Worm (Caenorhabditis elegans): Measurements from ENCODE around the gene rpl-5.

rpl-5 gene

ce11 chrII:8556166-8556565, 13.6 kb upstream of the rpl-5 start, which contains the start of gene glb-27:
Gene glb-27, minus strand, starts transcription at chrII:8556266.
- TF ChIP-seq hlh-6 (tag; optimal IDR thresholded peaks at IDR 0.05), result no peak
- TF ChIP-seq ceh-45 (GFP tag; IDR thresholded peaks at IDR 0.05), result no peak
- no peak for TF ChIP-seq hlh-30 (tag; optimal IDR thresholded peaks at IDR 0.05; ENCODE audit: insufficient read depth)
- no peak for TF ChIP-seq dve-1 (tag; optimal IDR thresholded peaks at IDR 0.05)
- no peak for TF ChIP-seq hlh-13 (GFP tag; optimal IDR thresholded peaks at IDR 0.05)
- TF ChIP-seq eyg-1 (tag; optimal IDR thresholded peaks at IDR 0.05), result no peak
- no peak for TF ChIP-seq unc-86 (tag; optimal IDR thresholded peaks at IDR 0.05)
- no peak for TF ChIP-seq hlh-15 (tag; optimal IDR thresholded peaks at IDR 0.05)
- no peak for TF ChIP-seq pag-3 (tag; optimal IDR thresholded peaks at IDR 0.05; ENCODE audit: borderline replicate concordance)
- TF ChIP-seq pqm-1 (tag; optimal IDR thresholded peaks at IDR 0.05), result no peak
- no peak for TF ChIP-seq syd-9 (tag; optimal IDR thresholded peaks at IDR 0.05)
- no peak for TF ChIP-seq C08G9.2 (tag; optimal IDR thresholded peaks at IDR 0.05)
- no peak for TF ChIP-seq ama-1 (optimal IDR thresholded peaks at IDR 0.05)
- no peak for TF ChIP-seq che-1 (tag; optimal IDR thresholded peaks at IDR 0.05)
- TF ChIP-seq pha-2 (tag; optimal IDR thresholded peaks at IDR 0.05), result no peak
- no peak for TF ChIP-seq elt-2 (tag; optimal IDR thresholded peaks at IDR 0.05)
- TF ChIP-seq fkh-6 (tag; optimal IDR thresholded peaks at IDR 0.05), result no peak

DNA sequence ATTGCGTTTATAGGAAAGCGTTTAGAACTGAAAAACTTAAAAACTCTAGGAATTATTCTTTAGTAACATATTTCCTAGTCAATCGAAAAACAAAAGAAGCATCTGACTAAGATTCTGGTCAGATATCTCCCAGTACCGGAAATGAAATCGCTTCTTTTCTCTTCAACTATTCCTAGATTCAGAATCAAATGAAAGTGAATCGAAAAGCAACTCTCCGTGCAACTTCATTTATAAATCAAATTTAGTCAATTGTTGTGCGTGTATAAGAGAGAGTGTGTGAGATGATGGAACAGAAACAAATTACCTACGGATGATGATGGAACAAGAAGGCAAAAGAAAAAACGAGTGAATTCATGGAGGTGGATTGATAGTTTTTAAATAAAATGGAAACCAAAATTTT, 10.5 kb upstream of the rpl-5 start:
- peak; percentile 14 for TF ChIP-seq fkh-10 (GFP tag; optimal IDR thresholded peaks at IDR 0.05)
- TF ChIP-seq ttx-3 (tag; optimal IDR thresholded peaks at IDR 0.05), result no peak
- peak; percentile 97 for TF ChIP-seq unc-42 (tag; optimal IDR thresholded peaks at IDR 0.05)
- no peak for TF ChIP-seq pros-1 (tag; optimal IDR thresholded peaks at IDR 0.05)
- no peak for TF ChIP-seq hlh-30 (tag; optimal IDR thresholded peaks at IDR 0.05; ENCODE audit: insufficient read depth)
- no peak for TF ChIP-seq ama-1 (optimal IDR thresholded peaks at IDR 0.05)
- no peak for TF ChIP-seq ztf-16 (tag; optimal IDR thresholded peaks at IDR 0.05)

DNA sequence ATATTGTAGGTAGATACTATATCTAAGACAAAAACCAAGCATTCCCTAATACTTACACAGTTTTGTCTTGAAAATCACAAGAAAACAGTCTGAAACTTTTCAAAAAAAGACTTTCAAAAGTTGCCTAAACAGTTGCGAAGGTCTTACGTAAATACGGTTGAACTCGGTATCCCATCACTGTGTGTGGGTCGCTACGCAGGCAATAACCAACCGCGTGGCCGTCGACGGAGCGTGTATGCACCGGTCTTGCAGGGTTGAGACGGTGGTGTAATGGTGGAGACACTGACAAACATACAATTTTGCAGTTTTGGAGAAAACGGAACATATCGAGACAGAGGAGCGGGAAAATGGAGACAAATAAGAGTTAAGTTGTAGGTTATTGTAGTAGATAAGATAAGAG, 8.5 kb upstream of the rpl-5 start, which contains the start of gene iff-2:
iff-2 (minus strand) TSS at position 141 of the 400 bp plus-strand sequence.
- peak; percentile 46 for TF ChIP-seq pha-2 (tag; optimal IDR thresholded peaks at IDR 0.05)
- peak; percentile 56 for TF ChIP-seq ceh-6 (GFP tag; optimal IDR thresholded peaks at IDR 0.05)
- peak; percentile 39; the same call in 1 of the 2 replicates for TF ChIP-seq sox-2 (GFP tag; IDR thresholded peaks at IDR 0.05)
- peak; percentile 93 for TF ChIP-seq unc-42 (tag; optimal IDR thresholded peaks at IDR 0.05)
- TF ChIP-seq lin-11 (tag; optimal IDR thresholded peaks at IDR 0.05), result peak; percentile 13
- TF ChIP-seq rnt-1 (tag; optimal IDR thresholded peaks at IDR 0.05), result peak; percentile 95
- peak; percentile 50 for TF ChIP-seq sox-4 (tag; optimal IDR thresholded peaks at IDR 0.05)
- TF ChIP-seq syd-9 (tag; optimal IDR thresholded peaks at IDR 0.05), result peak; percentile 83
- no peak for TF ChIP-seq eyg-1 (tag; optimal IDR thresholded peaks at IDR 0.05)
- TF ChIP-seq pqm-1 (tag; optimal IDR thresholded peaks at IDR 0.05), result peak; percentile 73
- peak; percentile 67 for TF ChIP-seq ceh-22 (tag; optimal IDR thresholded peaks at IDR 0.05)
- peak; percentile 62; the same call in 1 of the 2 replicates for TF ChIP-seq ceh-45 (GFP tag; IDR thresholded peaks at IDR 0.05)
- no peak for TF ChIP-seq lim-6 (tag; optimal IDR thresholded peaks at IDR 0.05)
- peak; percentile 78 for TF ChIP-seq sdc-2 (tag; optimal IDR thresholded peaks at IDR 0.05)
- peak; percentile 50 for TF ChIP-seq hlh-8 (tag; optimal IDR thresholded peaks at IDR 0.05)
- peak; percentile 18 for TF ChIP-seq C38D4.7 (GFP tag; optimal IDR thresholded peaks at IDR 0.05)
- TF ChIP-seq ceh-24 (tag; optimal IDR thresholded peaks at IDR 0.05), result no peak
- TF ChIP-seq ceh-34 (tag; optimal IDR thresholded peaks at IDR 0.05), result peak; percentile 96
- no peak for TF ChIP-seq gmeb-2 (tag; optimal IDR thresholded peaks at IDR 0.05)
- TF ChIP-seq fkh-10 (GFP tag; optimal IDR thresholded peaks at IDR 0.05), result peak; percentile 59
- peak; percentile 97 for TF ChIP-seq nfya-1 (tag; optimal IDR thresholded peaks at IDR 0.05)
- TF ChIP-seq ceh-18 (tag; optimal IDR thresholded peaks at IDR 0.05), result peak; percentile 99
- peak; percentile 39 for TF ChIP-seq ceh-30 (tag; optimal IDR thresholded peaks at IDR 0.05)
- peak; percentile 83 for TF ChIP-seq ztf-16 (tag; optimal IDR thresholded peaks at IDR 0.05)
- peak; percentile 65 for TF ChIP-seq C08G9.2 (tag; optimal IDR thresholded peaks at IDR 0.05)
- TF ChIP-seq nhr-232 (tag; optimal IDR thresholded peaks at IDR 0.05), result no peak
- peak; percentile 80 for TF ChIP-seq K09A11.1 (tag; optimal IDR thresholded peaks at IDR 0.05; ENCODE audit: insufficient read depth)
- no peak for TF ChIP-seq mec-3 (tag; optimal IDR thresholded peaks at IDR 0.05; ENCODE audit: borderline replicate concordance)
- no peak for TF ChIP-seq hlh-15 (tag; optimal IDR thresholded peaks at IDR 0.05)
- peak; percentile 89 for TF ChIP-seq ets-4 (tag; optimal IDR thresholded peaks at IDR 0.05)
- peak; percentile 98 for TF ChIP-seq dve-1 (tag; optimal IDR thresholded peaks at IDR 0.05)
- TF ChIP-seq npax-4 (tag; optimal IDR thresholded peaks at IDR 0.05), result no peak
- peak; percentile 28 for TF ChIP-seq hlh-6 (tag; optimal IDR thresholded peaks at IDR 0.05)
- peak; percentile 70 for TF ChIP-seq madf-2 (tag; optimal IDR thresholded peaks at IDR 0.05)
- peak; percentile 97 for TF ChIP-seq ref-2 (tag; optimal IDR thresholded peaks at IDR 0.05)
- peak; percentile 37 for TF ChIP-seq ttx-3 (tag; optimal IDR thresholded peaks at IDR 0.05)
- TF ChIP-seq odd-2 (tag; optimal IDR thresholded peaks at IDR 0.05), result peak; percentile 41
- no peak for TF ChIP-seq che-1 (tag; optimal IDR thresholded peaks at IDR 0.05)
- TF ChIP-seq tbx-2 (tag; optimal IDR thresholded peaks at IDR 0.05), result peak; percentile 97

All from whole organism, late embryonic.